Fruit fly (Drosophila melanogaster) whole organism, embryonic: ENCODE measurements around the gene Rab26.

ENCODE experiments used
- CG10274 ChIP-seq: fragments of 200-800 bp; sonication (Bioruptor generic); optimal IDR thresholded peaks from 3 replicates; lab custom pipeline; 2017; ENCODE audit warnings: missing biosample characterization, mild to moderate bottlenecking, missing genetic modification characterization
- CG10321 ChIP-seq: fragments of 200-800 bp; sonication (Bioruptor generic); IDR thresholded peaks from 2 replicates; pipeline ENCODE4 v1.3.6; 2022; ENCODE audit warnings: missing biosample characterization, missing genetic modification characterization
- CG10565 ChIP-seq: fragments of 200-800 bp; sonication (Bioruptor generic); optimal IDR thresholded peaks from 3 replicates; lab custom pipeline; 2016; ENCODE audit warnings: missing biosample characterization, mild to moderate bottlenecking, missing genetic modification characterization
- CG12104 ChIP-seq: fragments of 200-800 bp; sonication (Bioruptor generic); optimal IDR thresholded peaks from 3 replicates; lab custom pipeline; 2016; ENCODE audit warnings: missing biosample characterization, missing genetic modification characterization
- CG12236 ChIP-seq: fragments of 200-800 bp; sonication (Bioruptor generic); optimal IDR thresholded peaks from 2 replicates; lab custom pipeline; 2016; ENCODE audit warnings: missing biosample characterization, missing genetic modification characterization
- CG13894 ChIP-seq: fragments of 200-800 bp; sonication (Bioruptor generic); optimal IDR thresholded peaks from 3 replicates; lab custom pipeline; 2018; ENCODE audit warnings: missing biosample characterization, mild to moderate bottlenecking, missing genetic modification characterization, moderate library complexity
- CG14965 ChIP-seq: fragments of 200-800 bp; sonication (Bioruptor generic); optimal IDR thresholded peaks from 2 replicates; lab custom pipeline; 2016; ENCODE audit warnings: missing biosample characterization, missing genetic modification characterization, borderline replicate concordance
- CG1603 ChIP-seq: fragments of 200-800 bp; sonication (Bioruptor generic); optimal IDR thresholded peaks from 2 replicates; lab custom pipeline; 2019; ENCODE audit warnings: missing biosample characterization, mild to moderate bottlenecking, missing genetic modification characterization, moderate library complexity
- CG16863 ChIP-seq: fragments of 200-800 bp; sonication (Bioruptor generic); optimal IDR thresholded peaks from 3 replicates; lab custom pipeline; 2016; ENCODE audit warnings: missing biosample characterization, missing genetic modification characterization
- CG17802 ChIP-seq: fragments of 200-800 bp; sonication (Bioruptor generic); optimal IDR thresholded peaks from 2 replicates; lab custom pipeline; 2018; ENCODE audit warnings: missing biosample characterization, mild to moderate bottlenecking, missing genetic modification characterization, moderate library complexity
- CG18619 ChIP-seq: fragments of 200-800 bp; sonication (Bioruptor generic); optimal IDR thresholded peaks from 3 replicates; lab custom pipeline; 2017; ENCODE audit warnings: missing biosample characterization, mild to moderate bottlenecking, missing genetic modification characterization
- CG2199 ChIP-seq: fragments of 200-800 bp; sonication (Bioruptor generic); IDR thresholded peaks from 3 replicates; pipeline ENCODE4 v1.3.6; 2022; ENCODE audit warnings: missing biosample characterization, missing genetic modification characterization
- CG2712 ChIP-seq: fragments of 200-800 bp; optimal IDR thresholded peaks from 3 replicates; lab custom pipeline; 2019; ENCODE audit warnings: missing biosample characterization, mild to moderate bottlenecking, missing genetic modification characterization, moderate library complexity
- CG30431 ChIP-seq: fragments of 200-800 bp; sonication (Bioruptor generic); optimal IDR thresholded peaks from 2 replicates; lab custom pipeline; 2017; ENCODE audit warnings: missing biosample characterization, missing genetic modification characterization
- CG3407 ChIP-seq: fragments of 200-800 bp; sonication (Bioruptor generic); optimal IDR thresholded peaks from 2 replicates; lab custom pipeline; 2018; ENCODE audit warnings: missing biosample characterization, mild to moderate bottlenecking, missing genetic modification characterization
- CG3838 ChIP-seq: fragments of 200-800 bp; sonication (Bioruptor generic); optimal IDR thresholded peaks from 3 replicates; lab custom pipeline; 2016; ENCODE audit warnings: missing biosample characterization, missing genetic modification characterization
- CG42726 ChIP-seq: fragments of 200-800 bp; sonication (Bioruptor generic); IDR thresholded peaks from 2 replicates; pipeline ENCODE4 v1.3.6; 2022; ENCODE audit warnings: missing biosample characterization, missing genetic modification characterization; ENCODE audit not compliant: partially characterized antibody
- CG7556 ChIP-seq: fragments of 200-800 bp; sonication (Bioruptor generic); optimal IDR thresholded peaks from 2 replicates; lab custom pipeline; 2017; ENCODE audit warnings: missing biosample characterization, mild to moderate bottlenecking, missing genetic modification characterization
- CG9215 ChIP-seq: fragments of 200-800 bp; sonication (Bioruptor generic); IDR thresholded peaks from 2 replicates; pipeline ENCODE4 v1.3.6; 2022; ENCODE audit warnings: missing biosample characterization, missing genetic modification characterization
- Dip2 ChIP-seq: fragments of 200-800 bp; sonication (Bioruptor generic); IDR thresholded peaks from 2 replicates; pipeline ENCODE4 v1.3.6; 2022; ENCODE audit warnings: missing biosample characterization, missing genetic modification characterization
- ERR ChIP-seq: fragments of 200-800 bp; sonication (Bioruptor generic); optimal IDR thresholded peaks from 2 replicates; lab custom pipeline; 2016; ENCODE audit warnings: missing biosample characterization, missing genetic modification characterization
- H15 ChIP-seq: fragments of 200-800 bp; sonication (Bioruptor generic); IDR thresholded peaks from 3 replicates; pipeline ENCODE4 v1.3.6; 2022; ENCODE audit warnings: missing biosample characterization, missing genetic modification characterization
- HmgZ ChIP-seq: fragments of 200-800 bp; sonication (Bioruptor generic); optimal IDR thresholded peaks from 2 replicates; lab custom pipeline; 2018; ENCODE audit warnings: missing biosample characterization, mild to moderate bottlenecking, missing genetic modification characterization
- Mad ChIP-seq: fragments of 200-800 bp; sonication (Bioruptor generic); optimal IDR thresholded peaks from 2 replicates; lab custom pipeline; 2016; ENCODE audit warnings: missing biosample characterization, missing genetic modification characterization
- Mrtf ChIP-seq: fragments of 200-800 bp; sonication (Bioruptor generic); IDR thresholded peaks from 3 replicates; pipeline ENCODE4 v1.3.6; 2022; ENCODE audit warnings: missing biosample characterization, missing genetic modification characterization
- Myb ChIP-seq: fragments of 200-800 bp; sonication (Bioruptor generic); optimal IDR thresholded peaks from 2 replicates; lab custom pipeline; 2016; ENCODE audit warnings: missing biosample characterization, missing genetic modification characterization
- Spps ChIP-seq: fragments of 200-800 bp; sonication (Bioruptor generic); optimal IDR thresholded peaks from 2 replicates; lab custom pipeline; 2018; ENCODE audit warnings: missing biosample characterization, mild to moderate bottlenecking, missing genetic modification characterization
- Sry-δ ChIP-seq: fragments of 200-800 bp; sonication (Bioruptor generic); optimal IDR thresholded peaks from 2 replicates; lab custom pipeline; 2016; ENCODE audit warnings: missing biosample characterization, missing genetic modification characterization
- Trl ChIP-seq, 3 experiments: fragments of >200 bp in 2 of 3; fragments of 200-800 bp in 1 of 3; sonication (Bioruptor generic) in 1 of 3; optimal IDR thresholded peaks; 2 replicates in 1 of 3; 3 replicates in 2 of 3; lab custom pipeline; 2016 to 2017; ENCODE audit warnings: missing biosample characterization in 1 of 3, missing genetic modification characterization in 1 of 3
- Xrp1 ChIP-seq: fragments of 200-800 bp; sonication (Bioruptor generic); IDR thresholded peaks from 2 replicates; pipeline ENCODE4 v1.3.6; 2022; ENCODE audit warnings: missing biosample characterization, missing genetic modification characterization
- al ChIP-seq: fragments of 200-800 bp; sonication (Bioruptor generic); IDR thresholded peaks from 2 replicates; pipeline ENCODE4 v1.3.6; 2022; ENCODE audit warnings: missing biosample characterization, missing genetic modification characterization
- ara ChIP-seq: fragments of 200-800 bp; sonication (Bioruptor generic); IDR thresholded peaks from 2 replicates; pipeline ENCODE4 v1.3.6; 2022; ENCODE audit warnings: missing biosample characterization, missing genetic modification characterization
- ash1 ChIP-seq: fragments of 200-800 bp; sonication (Bioruptor generic); optimal IDR thresholded peaks from 2 replicates; lab custom pipeline; 2018; ENCODE audit warnings: missing biosample characterization, mild to moderate bottlenecking, missing genetic modification characterization
- btn ChIP-seq: fragments of 200-800 bp; sonication (Bioruptor generic); optimal IDR thresholded peaks from 2 replicates; lab custom pipeline; 2016; ENCODE audit warnings: missing biosample characterization, missing genetic modification characterization
- eve ChIP-seq, 2 experiments: fragments of >200 bp; optimal IDR thresholded peaks; 2 replicates each; lab custom pipeline; 2017; ENCODE audit warnings: missing biosample characterization in 2 of 2, missing genetic modification characterization in 2 of 2
- gce ChIP-seq: fragments of 200-800 bp; sonication (Bioruptor generic); IDR thresholded peaks from 3 replicates; pipeline ENCODE4 v1.3.6; 2022; ENCODE audit warnings: missing biosample characterization, missing genetic modification characterization
- gsb ChIP-seq: fragments of 200-800 bp; sonication (Bioruptor generic); IDR thresholded peaks from 2 replicates; pipeline ENCODE4 v1.3.6; 2022; ENCODE audit warnings: missing biosample characterization, missing genetic modification characterization
- kay ChIP-seq: fragments of 200-800 bp; sonication (Bioruptor generic); optimal IDR thresholded peaks from 2 replicates; lab custom pipeline; 2016; ENCODE audit warnings: missing biosample characterization, missing genetic modification characterization
- nom ChIP-seq: fragments of 200-800 bp; sonication (Bioruptor generic); optimal IDR thresholded peaks from 2 replicates; lab custom pipeline; 2017; ENCODE audit warnings: missing biosample characterization, missing genetic modification characterization, mild to moderate bottlenecking, moderate library complexity, missing genetic modification reagents
- psq ChIP-seq: fragments of 200-800 bp; sonication (Bioruptor generic); optimal IDR thresholded peaks from 2 replicates; lab custom pipeline; 2017; ENCODE audit warnings: missing biosample characterization, missing genetic modification characterization
- row ChIP-seq: fragments of 200-800 bp; sonication (Bioruptor generic); IDR thresholded peaks from 3 replicates; pipeline ENCODE4 v1.3.6; 2022; ENCODE audit warnings: missing biosample characterization, missing genetic modification characterization
- sens ChIP-seq: fragments of 200-800 bp; sonication (Bioruptor generic); peaks from one replicate; lab custom pipeline; 2016; ENCODE audit warnings: missing biosample characterization, missing genetic modification characterization
- sim ChIP-seq: fragments of 200-800 bp; sonication (Bioruptor generic); IDR thresholded peaks from 2 replicates; pipeline ENCODE4 v1.3.6; 2022; ENCODE audit warnings: missing biosample characterization, missing genetic modification characterization
- sna ChIP-seq: fragments of 200-800 bp; sonication (Bioruptor generic); IDR thresholded peaks from 2 replicates; pipeline ENCODE4 v1.3.6; 2022; ENCODE audit warnings: missing biosample characterization, missing genetic modification characterization; ENCODE audit not compliant: partially characterized antibody
- sr ChIP-seq: fragments of 200-800 bp; sonication (Bioruptor generic); IDR thresholded peaks from 3 replicates; pipeline ENCODE4 v1.3.6; 2022; ENCODE audit warnings: missing biosample characterization, missing genetic modification characterization
- tna ChIP-seq: fragments of 200-800 bp; sonication (Bioruptor generic); IDR thresholded peaks from 2 replicates; pipeline ENCODE4 v1.3.6; 2022; ENCODE audit warnings: missing biosample characterization, missing genetic modification characterization; ENCODE audit not compliant: partially characterized antibody
- trem ChIP-seq: fragments of 200-800 bp; optimal IDR thresholded peaks from 3 replicates; lab custom pipeline; 2019; ENCODE audit warnings: missing biosample characterization, mild to moderate bottlenecking, missing genetic modification characterization, moderate library complexity
- usp ChIP-seq: fragments of >200 bp; optimal IDR thresholded peaks from 2 replicates; lab custom pipeline; 2017; ENCODE audit warnings: missing biosample characterization, missing genetic modification characterization
- vnd ChIP-seq: fragments of 200-800 bp; sonication (Bioruptor generic); IDR thresholded peaks from 3 replicates; pipeline ENCODE4 v1.3.6; 2022; ENCODE audit warnings: missing biosample characterization, missing genetic modification characterization; ENCODE audit not compliant: partially characterized antibody

Rab26 gene

dm6 chr3L:21276296-21277257, 42.0 kb upstream of the Rab26 start (continued):
- TF ChIP-seq CG1603 (tag; lab: Kevin White, UChicago) (peak; percentile 23), HmgZ (tag; lab: Kevin White, UChicago) (no peak), sna (no peak), CG2712 (tag; lab: Kevin White, UChicago) (peak; percentile 73), ara (GFP tag; lab: Robert Waterston, UW) (no peak; the same call in 1 of the 2 replicates), gce (GFP tag; lab: Robert Waterston, UW) (no peak), usp (GFP tag; lab: Kevin White, UChicago) (no peak), psq (no peak), CG17802 (tag; lab: Kevin White, UChicago) (peak; percentile 35), sr (GFP tag; lab: Robert Waterston, UW) (no peak), eve (GFP tag; optimal IDR thresholded peaks at IDR 0.05; lab: Kevin White, UChicago) (peak in 1 of 2 experiments; percentile 92), CG12236 (peak; percentile 27), CG14965 (GFP tag; lab: Kevin White, UChicago) (no peak), vnd (no peak), Spps (tag; lab: Kevin White, UChicago) (peak; percentile 27), Trl (optimal IDR thresholded peaks at IDR 0.05; lab: Kevin White, UChicago) (peak; percentile 50 to 51), Trl (GFP tag; optimal IDR thresholded peaks at IDR 0.05; lab: Kevin White, UChicago) (peak; percentile 68), H15 (GFP tag; lab: Robert Waterston, UW) (0 out of 3 replicates have a peak, but pooled peaks have one; percentile 6), ERR (GFP tag; lab: Kevin White, UChicago) (no peak), sim (GFP tag; lab: Robert Waterston, UW) (no peak), row (peak; percentile 72), Myb (GFP tag; lab: Kevin White, UChicago) (peak; percentile 19), kay (peak; percentile 53), CG30431 (GFP tag; lab: Kevin White, UChicago) (no peak), nom (no peak), Mrtf (GFP tag; lab: Robert Waterston, UW) (0 out of 3 replicates have a peak, but pooled peaks have one; percentile 30), CG42726 (GFP tag; lab: Robert Waterston, UW) (no peak), al (GFP tag; lab: Robert Waterston, UW) (peak; percentile 19; the same call in 1 of the 2 replicates), CG12104 (peak; percentile 75), gsb (GFP tag; lab: Robert Waterston, UW) (no peak), tna (no peak), Mad (GFP tag; lab: Kevin White, UChicago) (no peak), CG16863 (GFP tag; lab: Kevin White, UChicago) (peak; percentile 57), Sry-δ (GFP tag; lab: Kevin White, UChicago) (peak; percentile 12), Dip2 (GFP tag; lab: Robert Waterston, UW) (no peak), ash1 (GFP tag; lab: Kevin White, UChicago) (no peak), CG7556 (GFP tag; lab: Kevin White, UChicago) (peak; percentile 80), CG10321 (no peak), trem (tag; lab: Kevin White, UChicago) (no peak), sens (GFP tag; lab: Kevin White, UChicago) (peak; percentile 96), CG3838 (peak; percentile 44), CG3407 (GFP tag; lab: Kevin White, UChicago) (no peak), CG13894 (tag; lab: Kevin White, UChicago) (peak; percentile 7), CG18619 (peak; percentile 59), CG9215 (GFP tag; lab: Robert Waterston, UW) (peak; percentile 53), btn (GFP tag; lab: Kevin White, UChicago) (no peak), CG10565 (no peak), CG10274 (GFP tag; lab: Kevin White, UChicago) (peak; percentile 11), CG2199 (GFP tag; lab: Robert Waterston, UW) (peak; percentile 45; the same call in 1 of the 3 replicates), Xrp1 (GFP tag; lab: Robert Waterston, UW) (peak; percentile 41)
